Worm (Caenorhabditis elegans) whole organism, L4 larva: ENCODE results near the gene rnr-2.

Experiments
- D1046.2 ChIP-seq: fragments of 200-800 bp; sonication (Bioruptor generic); IDR thresholded peaks from 2 replicates; pipeline ENCODE4 v1.3.6; 2022; ENCODE audit warnings: missing genetic modification characterization, missing compliant biosample characterization
- F26F4.8 ChIP-seq: fragments of 200-800 bp; sonication (Bioruptor generic); conservative IDR thresholded peaks from 2 replicates; pipeline ENCODE4 v1.3.6; 2022; ENCODE audit warnings: missing genetic modification characterization, missing compliant biosample characterization
- R02D3.7 ChIP-seq: fragments of 150-350 bp; sonication (generic microtip); optimal IDR thresholded peaks from 3 replicates; lab custom pipeline; 2014; ENCODE audit warnings: missing biosample characterization, missing genetic modification characterization
- T20F7.1 ChIP-seq: fragments of 200-800 bp; sonication (Bioruptor generic); optimal IDR thresholded peaks from 2 replicates; lab custom pipeline; 2018; ENCODE audit warnings: mild to moderate bottlenecking, missing genetic modification characterization, missing compliant biosample characterization
- Y105C5A.15 ChIP-seq: fragments of 200-800 bp; sonication (Bioruptor generic); IDR thresholded peaks from 2 replicates; pipeline ENCODE4 v1.3.6; 2022; ENCODE audit warnings: missing genetic modification characterization, missing compliant biosample characterization
- Y48G9A.11 ChIP-seq: fragments of 200-800 bp; sonication (Bioruptor generic); IDR thresholded peaks from 2 replicates; pipeline ENCODE4 v1.3.6; 2022; ENCODE audit warnings: missing genetic modification reagents, missing genetic modification characterization, missing compliant biosample characterization
- Y5F2A.4 ChIP-seq: fragments of 200-800 bp; sonication (Bioruptor generic); optimal IDR thresholded peaks from 2 replicates; lab custom pipeline; 2018; ENCODE audit warnings: mild to moderate bottlenecking, missing genetic modification characterization, missing compliant biosample characterization
- Y75B8A.6 ChIP-seq: fragments of 200-800 bp; sonication (Bioruptor generic); IDR thresholded peaks from 2 replicates; pipeline ENCODE4 v1.3.6; 2022; ENCODE audit warnings: missing genetic modification reagents, missing genetic modification characterization, missing compliant biosample characterization
- ZK337.2 ChIP-seq: fragments of 200-800 bp; sonication (Bioruptor generic); IDR thresholded peaks from 2 replicates; pipeline ENCODE4 v1.3.6; 2022; ENCODE audit warnings: missing genetic modification reagents, missing genetic modification characterization, missing compliant biosample characterization
- ZK546.5 ChIP-seq, 2 experiments: sonication (generic microtip); optimal IDR thresholded peaks; 2 replicates each; lab custom pipeline; 2017; ENCODE audit warnings: missing biosample characterization in 2 of 2, missing genetic modification characterization in 2 of 2
- aha-1 ChIP-seq: fragments of 150-350 bp; peaks from one replicate; lab custom pipeline; 2014; ENCODE audit warnings: missing biosample characterization, missing genetic modification characterization
- ceh-32 ChIP-seq: sonication (generic microtip); optimal IDR thresholded peaks from 2 replicates; lab custom pipeline; 2016; ENCODE audit warnings: mild to moderate bottlenecking, missing genetic modification characterization, missing compliant biosample characterization; ENCODE audit not compliant: poor library complexity
- ceh-44 ChIP-seq: fragments of 200-800 bp; sonication (Bioruptor generic); IDR thresholded peaks from 2 replicates; pipeline ENCODE4 v1.3.6; 2022; ENCODE audit warnings: missing genetic modification reagents, missing genetic modification characterization, missing compliant biosample characterization
- ceh-62 ChIP-seq: sonication (generic microtip); optimal IDR thresholded peaks from 2 replicates; lab custom pipeline; 2017; ENCODE audit warnings: missing biosample characterization, missing genetic modification characterization
- ceh-82 ChIP-seq: sonication (generic microtip); optimal IDR thresholded peaks from 2 replicates; lab custom pipeline; 2017; ENCODE audit warnings: missing biosample characterization, missing genetic modification characterization
- ctbp-1 ChIP-seq: fragments of 200-800 bp; sonication (Bioruptor generic); IDR thresholded peaks from 2 replicates; pipeline ENCODE4 v1.3.6; 2022; ENCODE audit warnings: missing genetic modification reagents, missing genetic modification characterization, missing compliant biosample characterization
- daf-16 ChIP-seq, 3 experiments: sonication (generic microtip); optimal IDR thresholded peaks; 2 replicates each; lab custom pipeline; 2016 to 2017; ENCODE audit warnings: missing genetic modification characterization in 3 of 3, missing genetic modification reagents in 3 of 3, mild to moderate bottlenecking in 2 of 3, missing compliant biosample characterization in 2 of 3, missing biosample characterization in 1 of 3, moderate library complexity in 1 of 3
- daf-8 ChIP-seq: fragments of 200-800 bp; sonication (Bioruptor generic); IDR thresholded peaks from 2 replicates; pipeline ENCODE4 v1.3.6; 2022; ENCODE audit warnings: missing genetic modification characterization, missing compliant biosample characterization
- dmd-6 ChIP-seq: fragments of 200-800 bp; sonication (Bioruptor generic); IDR thresholded peaks from 2 replicates; pipeline ENCODE4 v1.3.6; 2022; ENCODE audit warnings: missing genetic modification reagents, missing genetic modification characterization, missing compliant biosample characterization
- dmd-9 ChIP-seq: fragments of 200-800 bp; sonication (Bioruptor generic); IDR thresholded peaks from 2 replicates; pipeline ENCODE4 v1.3.6; 2022; ENCODE audit warnings: missing genetic modification reagents, missing genetic modification characterization, missing compliant biosample characterization
- dve-1 ChIP-seq: sonication (generic microtip); optimal IDR thresholded peaks from 2 replicates; lab custom pipeline; 2017; ENCODE audit warnings: antibody characterized with exemption, mild to moderate bottlenecking, missing genetic modification characterization, missing compliant biosample characterization; ENCODE audit not compliant: insufficient read depth
- fos-1 ChIP-seq: fragments of 150-350 bp; optimal IDR thresholded peaks from 2 replicates; lab custom pipeline; 2014; ENCODE audit warnings: missing biosample characterization, missing genetic modification characterization
- gei-8 ChIP-seq: fragments of 200-800 bp; sonication (Bioruptor generic); optimal IDR thresholded peaks from 2 replicates; lab custom pipeline; 2018; ENCODE audit warnings: mild to moderate bottlenecking, missing genetic modification characterization, missing compliant biosample characterization
- hif-1 ChIP-seq, 2 experiments: sonication (generic microtip); optimal IDR thresholded peaks; 2 replicates each; lab custom pipeline; 2016 to 2017; ENCODE audit warnings: missing compliant biosample characterization in 2 of 2, missing genetic modification characterization in 2 of 2, missing genetic modification reagents in 2 of 2, missing genotype in 2 of 2, mild to moderate bottlenecking in 1 of 2
- hlh-11 ChIP-seq: fragments of 200-800 bp; sonication (Bioruptor generic); optimal IDR thresholded peaks from 2 replicates; lab custom pipeline; 2018; ENCODE audit warnings: mild to moderate bottlenecking, missing genetic modification characterization, missing compliant biosample characterization
- hlh-30 ChIP-seq: sonication (generic microtip); optimal IDR thresholded peaks from 2 replicates; lab custom pipeline; 2017; ENCODE audit warnings: antibody characterized with exemption, mild to moderate bottlenecking, missing genetic modification characterization, missing compliant biosample characterization; ENCODE audit not compliant: insufficient read depth
- hmg-1.1 ChIP-seq: fragments of 200-800 bp; sonication (Bioruptor generic); IDR thresholded peaks from 2 replicates; pipeline ENCODE4 v1.3.6; 2022; ENCODE audit warnings: missing genetic modification reagents, missing genetic modification characterization, missing compliant biosample characterization
- lim-7 ChIP-seq: fragments of 200-800 bp; sonication (Bioruptor generic); IDR thresholded peaks from 2 replicates; pipeline ENCODE4 v1.3.6; 2022; ENCODE audit warnings: missing genetic modification characterization, missing compliant biosample characterization
- lin-1 ChIP-seq: fragments of 200-800 bp; sonication (Bioruptor generic); IDR thresholded peaks from 2 replicates; pipeline ENCODE4 v1.3.6; 2022; ENCODE audit warnings: missing genetic modification reagents, missing genetic modification characterization, missing compliant biosample characterization
- lin-39 ChIP-seq: fragments of 150-350 bp; optimal IDR thresholded peaks from 2 replicates; lab custom pipeline; 2014; ENCODE audit warnings: missing biosample characterization, missing genetic modification reagents, missing genetic modification characterization
- lir-3 ChIP-seq: sonication (generic microtip); optimal IDR thresholded peaks from 2 replicates; lab custom pipeline; 2016; ENCODE audit warnings: mild to moderate bottlenecking, missing genetic modification characterization, missing compliant biosample characterization
- madf-9 ChIP-seq: fragments of 200-800 bp; sonication (Bioruptor generic); conservative IDR thresholded peaks from 2 replicates; pipeline ENCODE4 v1.3.6; 2022; ENCODE audit warnings: missing genetic modification reagents, missing genetic modification characterization, missing compliant biosample characterization
- mdt-29 ChIP-seq: fragments of 200-800 bp; sonication (Bioruptor generic); IDR thresholded peaks from 2 replicates; pipeline ENCODE4 v1.3.6; 2022; ENCODE audit warnings: missing genetic modification reagents, missing genetic modification characterization, missing compliant biosample characterization
- nhr-10 ChIP-seq: fragments of 150-350 bp; optimal IDR thresholded peaks from 2 replicates; lab custom pipeline; 2014; ENCODE audit warnings: missing biosample characterization, missing genetic modification characterization
- nhr-11 ChIP-seq: fragments of 150-350 bp; optimal IDR thresholded peaks from 2 replicates; lab custom pipeline; 2014; ENCODE audit warnings: missing biosample characterization, missing genetic modification characterization
- nhr-28 ChIP-seq: fragments of 150-350 bp; optimal IDR thresholded peaks from 2 replicates; lab custom pipeline; 2014; ENCODE audit warnings: missing biosample characterization, missing genetic modification characterization
- nhr-41 ChIP-seq: fragments of 200-800 bp; sonication (Bioruptor generic); IDR thresholded peaks from 2 replicates; pipeline ENCODE4 v1.3.6; 2022; ENCODE audit warnings: missing genetic modification reagents, missing genetic modification characterization, missing compliant biosample characterization
- nhr-48 ChIP-seq: sonication (generic microtip); optimal IDR thresholded peaks from 2 replicates; lab custom pipeline; 2016; ENCODE audit warnings: mild to moderate bottlenecking, missing genetic modification characterization, missing compliant biosample characterization
- nhr-76 ChIP-seq: fragments of 150-350 bp; optimal IDR thresholded peaks from 2 replicates; lab custom pipeline; 2014; ENCODE audit warnings: missing biosample characterization, missing genetic modification characterization
- nhr-77 ChIP-seq: fragments of 150-350 bp; optimal IDR thresholded peaks from 2 replicates; lab custom pipeline; 2014; ENCODE audit warnings: missing biosample characterization, missing genetic modification characterization
- pqm-1 ChIP-seq: sonication (generic microtip); optimal IDR thresholded peaks from 2 replicates; lab custom pipeline; 2017; ENCODE audit warnings: missing biosample characterization, missing genetic modification characterization
- rbr-2 ChIP-seq: sonication (generic microtip); optimal IDR thresholded peaks from 2 replicates; lab custom pipeline; 2016; ENCODE audit warnings: missing genotype, missing genetic modification characterization, missing compliant biosample characterization
- set-16 ChIP-seq: fragments of 200-800 bp; sonication (Bioruptor generic); IDR thresholded peaks from 2 replicates; pipeline ENCODE4 v1.3.6; 2022; ENCODE audit warnings: missing genetic modification reagents, missing genetic modification characterization, missing compliant biosample characterization
- spr-3 ChIP-seq: fragments of 200-800 bp; sonication (Bioruptor generic); optimal IDR thresholded peaks from 2 replicates; lab custom pipeline; 2018; ENCODE audit warnings: mild to moderate bottlenecking, missing genetic modification characterization, missing compliant biosample characterization
- tag-97 ChIP-seq: fragments of 200-800 bp; sonication (Bioruptor generic); IDR thresholded peaks from 2 replicates; pipeline ENCODE4 v1.3.6; 2022; ENCODE audit warnings: missing genetic modification characterization, missing compliant biosample characterization
- unc-62 ChIP-seq, 3 experiments: fragments of 150-350 bp in 1 of 3; sonication (generic microtip); optimal IDR thresholded peaks in 2 of 3; peaks in 1 of 3; 1 replicate in 1 of 3; 2 replicates in 2 of 3; lab custom pipeline; 2014 to 2017; ENCODE audit warnings: missing biosample characterization in 3 of 3, missing genetic modification characterization in 3 of 3, missing genetic modification reagents in 3 of 3, missing genotype in 1 of 3
- zfp-2 ChIP-seq: sonication (generic microtip); optimal IDR thresholded peaks from 2 replicates; lab custom pipeline; 2016; ENCODE audit warnings: mild to moderate bottlenecking, missing genetic modification characterization, missing compliant biosample characterization
- zfp-3 ChIP-seq: fragments of 200-800 bp; sonication (Bioruptor generic); conservative IDR thresholded peaks from 2 replicates; pipeline ENCODE4 v1.3.6; 2022; ENCODE audit warnings: missing genetic modification reagents, missing genetic modification characterization, missing compliant biosample characterization
- ztf-11 ChIP-seq: fragments of 150-350 bp; optimal IDR thresholded peaks from 2 replicates; lab custom pipeline; 2014; ENCODE audit warnings: missing biosample characterization, missing genetic modification characterization
- ztf-7 ChIP-seq: fragments of 150-350 bp; optimal IDR thresholded peaks from 2 replicates; lab custom pipeline; 2014; ENCODE audit warnings: missing biosample characterization, missing genetic modification characterization

The rnr-2 gene

DNA sequence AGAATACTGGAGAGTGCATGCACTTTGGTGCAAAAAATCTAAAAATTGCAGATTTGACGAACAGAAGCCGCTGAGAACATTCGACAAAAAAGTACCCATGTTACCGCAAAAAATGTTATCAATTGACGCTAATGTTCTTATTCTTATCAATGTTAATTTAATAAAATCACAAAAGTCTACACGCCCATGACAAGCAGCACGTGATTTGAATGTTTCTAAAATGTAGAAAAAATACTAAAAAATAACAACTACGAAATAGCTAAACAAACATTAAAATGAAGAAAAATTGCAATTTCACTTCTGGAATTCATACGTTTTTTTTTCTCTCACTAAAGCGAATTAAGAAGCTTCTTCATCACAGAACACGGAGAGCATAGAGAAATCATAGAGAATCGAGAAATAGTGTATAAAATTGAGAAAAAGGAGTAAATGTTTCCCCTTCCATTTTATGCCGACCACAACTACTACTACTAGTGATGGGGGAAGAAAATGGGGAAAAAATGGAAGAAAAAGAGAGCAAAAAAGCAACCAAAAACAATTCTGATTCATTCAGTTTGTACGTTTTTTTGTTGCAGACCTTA, 6.3 kb downstream of the rnr-2 start (continued):
- TF ChIP-seq daf-8: no peak
- TF ChIP-seq gei-8 (GFP tag; lab: Kevin White, UChicago): no peak
- TF ChIP-seq pqm-1: peak; percentile 36
- no peak for TF ChIP-seq aha-1 (tag; lab: Kevin White, UChicago)
- TF ChIP-seq nhr-76 (tag; lab: Kevin White, UChicago): no peak
- TF ChIP-seq hlh-11: peak; percentile 25
- TF ChIP-seq dve-1 (tag; lab: Kevin White, UChicago): peak; percentile 54
- TF ChIP-seq zfp-2: no peak
- peak; percentile 35 for TF ChIP-seq hlh-30 (tag; lab: Kevin White, UChicago)
- TF ChIP-seq ztf-7 (tag; lab: Kevin White, UChicago): no peak
- no peak for TF ChIP-seq daf-16 (GFP tag; optimal IDR thresholded peaks at IDR 0.05; lab: Kevin White, UChicago)
- peak; percentile 62 for TF ChIP-seq daf-16 (tag; optimal IDR thresholded peaks at IDR 0.05; lab: Kevin White, UChicago)
- no peak for TF ChIP-seq D1046.2 (GFP tag; lab: Robert Waterston, UW)
- TF ChIP-seq nhr-11 (tag; lab: Kevin White, UChicago): no peak
- no peak for TF ChIP-seq set-16 (GFP tag; lab: Robert Waterston, UW)
- peak; percentile 11 for TF ChIP-seq rbr-2 (tag; lab: Kevin White, UChicago)
- TF ChIP-seq T20F7.1 (GFP tag; lab: Kevin White, UChicago): no peak
- no peak for TF ChIP-seq ctbp-1
- peak; percentile 26; the same call in 1 of the 2 replicates for TF ChIP-seq dmd-6 (GFP tag; lab: Robert Waterston, UW)
- no peak for TF ChIP-seq madf-9 (GFP tag; lab: Robert Waterston, UW)
- TF ChIP-seq lir-3: no peak
- TF ChIP-seq ceh-32: no peak
- TF ChIP-seq F26F4.8 (GFP tag; lab: Robert Waterston, UW): no peak
- TF ChIP-seq tag-97 (GFP tag; lab: Robert Waterston, UW): no peak
- TF ChIP-seq ZK337.2 (GFP tag; lab: Robert Waterston, UW): no peak
- TF ChIP-seq ceh-82 (tag; lab: Kevin White, UChicago): no peak
- TF ChIP-seq spr-3 (GFP tag; lab: Kevin White, UChicago): no peak
- TF ChIP-seq nhr-48 (tag; lab: Kevin White, UChicago): no peak
- TF ChIP-seq nhr-77 (tag; lab: Kevin White, UChicago): no peak
- no peak for TF ChIP-seq nhr-41 (GFP tag; lab: Robert Waterston, UW)
- TF ChIP-seq hmg-1.1: no peak
- TF ChIP-seq R02D3.7: no peak
- no peak for TF ChIP-seq Y75B8A.6 (GFP tag; lab: Robert Waterston, UW)
- no peak for TF ChIP-seq ztf-11 (tag; lab: Kevin White, UChicago)
- no peak for TF ChIP-seq lin-39
- TF ChIP-seq lim-7 (GFP tag; lab: Robert Waterston, UW): no peak
- TF ChIP-seq, all 104 proteins: peak for 12

ce11 chrIII:4087565-4087964, 7.2 kb downstream of the rnr-2 start:
- TF ChIP-seq hmg-1.1 (peak; percentile 45), lir-3 (no peak), unc-62 (GFP tag; optimal IDR thresholded peaks at IDR 0.05 in 1 of 2; lab: Kevin White, UChicago) (peak in 1 of 2 experiments; percentile 40), unc-62 (tag; optimal IDR thresholded peaks at IDR 0.05; lab: Kevin White, UChicago) (no peak), daf-16 (GFP tag; optimal IDR thresholded peaks at IDR 0.05; lab: Kevin White, UChicago) (no peak), daf-16 (tag; optimal IDR thresholded peaks at IDR 0.05; lab: Kevin White, UChicago) (peak; percentile 47), nhr-28 (tag; lab: Kevin White, UChicago) (peak; percentile 60), spr-3 (GFP tag; lab: Kevin White, UChicago) (no peak), ceh-44 (GFP tag; lab: Robert Waterston, UW) (no peak), fos-1 (tag; lab: Kevin White, UChicago) (no peak), lin-1 (GFP tag; lab: Robert Waterston, UW) (no peak), D1046.2 (GFP tag; lab: Robert Waterston, UW) (no peak), zfp-3 (GFP tag; lab: Robert Waterston, UW) (no peak), Y105C5A.15 (GFP tag; lab: Robert Waterston, UW) (no peak), Y5F2A.4 (no peak), Y48G9A.11 (no peak), mdt-29 (0 out of 2 replicates have a peak, but pooled peaks have one; percentile 15), nhr-10 (tag; lab: Kevin White, UChicago) (no peak), ceh-62 (tag; lab: Kevin White, UChicago) (no peak), hif-1 (tag; optimal IDR thresholded peaks at IDR 0.05; lab: Kevin White, UChicago) (peak in 1 of 2 experiments; percentile 63), dmd-9 (GFP tag; lab: Robert Waterston, UW) (no peak), rbr-2 (tag; lab: Kevin White, UChicago) (peak; percentile 46), ZK546.5 (tag; optimal IDR thresholded peaks at IDR 0.05; lab: Kevin White, UChicago) (no peak), zfp-2 (no peak)
